Fruit fly (Drosophila melanogaster) whole organism, embryonic: ENCODE results near the gene SkpE.

Source experiments
- Asciz ChIP-seq: fragments of 200-800 bp; sonication (Bioruptor generic); optimal IDR thresholded peaks from 2 replicates; lab custom pipeline; 2017; ENCODE audit warnings: missing biosample characterization, mild to moderate bottlenecking, missing genetic modification characterization, missing genetic modification reagents
- Bgb ChIP-seq: fragments of 200-800 bp; sonication (Bioruptor generic); IDR thresholded peaks from 2 replicates; pipeline ENCODE4 v1.3.6; 2022; ENCODE audit warnings: missing biosample characterization, missing genetic modification characterization; ENCODE audit not compliant: partially characterized antibody
- CG1024 ChIP-seq: fragments of 200-800 bp; sonication (Bioruptor generic); IDR thresholded peaks from 2 replicates; pipeline ENCODE4 v1.3.6; 2022; ENCODE audit warnings: missing biosample characterization, missing genetic modification characterization
- CG10321 ChIP-seq: fragments of 200-800 bp; sonication (Bioruptor generic); IDR thresholded peaks from 2 replicates; pipeline ENCODE4 v1.3.6; 2022; ENCODE audit warnings: missing biosample characterization, missing genetic modification characterization
- CG10654 ChIP-seq: fragments of 200-800 bp; sonication (Bioruptor generic); optimal IDR thresholded peaks from 2 replicates; lab custom pipeline; 2016; ENCODE audit warnings: missing biosample characterization, missing genetic modification characterization
- CG10959 ChIP-seq: fragments of 200-800 bp; sonication (Bioruptor generic); IDR thresholded peaks from 2 replicates; pipeline ENCODE4 v1.3.6; 2022; ENCODE audit warnings: missing biosample characterization, missing genetic modification characterization
- CG11247 ChIP-seq: fragments of 200-800 bp; sonication (Bioruptor generic); IDR thresholded peaks from 2 replicates; pipeline ENCODE4 v1.3.6; 2022; ENCODE audit warnings: missing biosample characterization, missing genetic modification characterization
- CG13424 ChIP-seq: fragments of 200-800 bp; sonication (Bioruptor generic); optimal IDR thresholded peaks from 2 replicates; lab custom pipeline; 2019; ENCODE audit warnings: missing biosample characterization, mild to moderate bottlenecking, missing genetic modification characterization, moderate library complexity
- CG13894 ChIP-seq: fragments of 200-800 bp; sonication (Bioruptor generic); optimal IDR thresholded peaks from 3 replicates; lab custom pipeline; 2018; ENCODE audit warnings: missing biosample characterization, mild to moderate bottlenecking, missing genetic modification characterization, moderate library complexity
- CG14667 ChIP-seq: fragments of 200-800 bp; sonication (Bioruptor generic); IDR thresholded peaks from 2 replicates; pipeline ENCODE4 v1.3.6; 2022; ENCODE audit warnings: missing biosample characterization, missing genetic modification characterization
- CG14965 ChIP-seq: fragments of 200-800 bp; sonication (Bioruptor generic); optimal IDR thresholded peaks from 2 replicates; lab custom pipeline; 2016; ENCODE audit warnings: missing biosample characterization, missing genetic modification characterization, borderline replicate concordance
- CG1647 ChIP-seq: fragments of 200-800 bp; sonication (Bioruptor generic); optimal IDR thresholded peaks from 3 replicates; lab custom pipeline; 2016; ENCODE audit warnings: missing biosample characterization, missing genetic modification characterization
- CG17829 ChIP-seq: fragments of 200-800 bp; optimal IDR thresholded peaks from 2 replicates; lab custom pipeline; 2019; ENCODE audit warnings: missing biosample characterization, mild to moderate bottlenecking, missing genetic modification characterization, moderate library complexity
- CG18262 ChIP-seq: fragments of 200-800 bp; optimal IDR thresholded peaks from 3 replicates; lab custom pipeline; 2019; ENCODE audit warnings: missing biosample characterization, mild to moderate bottlenecking, missing genetic modification characterization, moderate library complexity
- CG30403 ChIP-seq: fragments of 200-800 bp; sonication (Bioruptor generic); optimal IDR thresholded peaks from 3 replicates; lab custom pipeline; 2016; ENCODE audit warnings: missing biosample characterization, missing genetic modification characterization
- CG33213 ChIP-seq: fragments of 200-800 bp; sonication (Bioruptor generic); optimal IDR thresholded peaks from 3 replicates; lab custom pipeline; 2016; ENCODE audit warnings: missing biosample characterization, missing genetic modification characterization
- CG3407 ChIP-seq: fragments of 200-800 bp; sonication (Bioruptor generic); optimal IDR thresholded peaks from 2 replicates; lab custom pipeline; 2018; ENCODE audit warnings: missing biosample characterization, mild to moderate bottlenecking, missing genetic modification characterization
- CG4282 ChIP-seq: fragments of 200-800 bp; sonication (Bioruptor generic); optimal IDR thresholded peaks from 2 replicates; lab custom pipeline; 2016; ENCODE audit warnings: missing biosample characterization, missing genetic modification characterization
- CG43689 ChIP-seq: fragments of 200-800 bp; sonication (Bioruptor generic); IDR thresholded peaks from 2 replicates; pipeline ENCODE4 v1.3.6; 2022; ENCODE audit warnings: missing biosample characterization, missing genetic modification characterization
- CG5180 ChIP-seq: fragments of 200-800 bp; sonication (Bioruptor generic); optimal IDR thresholded peaks from 3 replicates; lab custom pipeline; 2017; ENCODE audit warnings: missing biosample characterization, missing genetic modification characterization, mild to moderate bottlenecking, moderate library complexity, missing genetic modification reagents
- CG5245 ChIP-seq: fragments of 200-800 bp; sonication (Bioruptor generic); optimal IDR thresholded peaks from 3 replicates; lab custom pipeline; 2016; ENCODE audit warnings: missing biosample characterization, missing genetic modification characterization
- CG6175 ChIP-seq: fragments of 200-800 bp; sonication (Bioruptor generic); IDR thresholded peaks from 3 replicates; pipeline ENCODE4 v1.3.6; 2022; ENCODE audit warnings: missing biosample characterization, missing genetic modification characterization
- CG6813 ChIP-seq: fragments of 200-800 bp; sonication (Bioruptor generic); optimal IDR thresholded peaks from 2 replicates; lab custom pipeline; 2017; ENCODE audit warnings: missing biosample characterization, missing genetic modification characterization, mild to moderate bottlenecking, moderate library complexity, missing genetic modification reagents
- CHES-1-like ChIP-seq: fragments of 200-800 bp; sonication (Bioruptor generic); optimal IDR thresholded peaks from 2 replicates; lab custom pipeline; 2016; ENCODE audit warnings: missing biosample characterization, missing genetic modification characterization
- D19B ChIP-seq: fragments of 200-800 bp; sonication (Bioruptor generic); optimal IDR thresholded peaks from 2 replicates; lab custom pipeline; 2017; ENCODE audit warnings: missing biosample characterization, mild to moderate bottlenecking, missing genetic modification characterization
- Dip2 ChIP-seq: fragments of 200-800 bp; sonication (Bioruptor generic); IDR thresholded peaks from 2 replicates; pipeline ENCODE4 v1.3.6; 2022; ENCODE audit warnings: missing biosample characterization, missing genetic modification characterization
- Hr39 ChIP-seq: fragments of >200 bp; optimal IDR thresholded peaks from 2 replicates; lab custom pipeline; 2017
- Hr51 ChIP-seq, 2 experiments: fragments of 200-800 bp; sonication (Bioruptor generic); optimal IDR thresholded peaks; 2 replicates in 1 of 2; 3 replicates in 1 of 2; lab custom pipeline; 2016 to 2018; ENCODE audit warnings: missing biosample characterization in 2 of 2, missing genetic modification characterization in 2 of 2, mild to moderate bottlenecking in 1 of 2, moderate library complexity in 1 of 2
- Hsf ChIP-seq: fragments of 200-800 bp; sonication (Bioruptor generic); optimal IDR thresholded peaks from 3 replicates; lab custom pipeline; 2016; ENCODE audit warnings: missing biosample characterization, missing genetic modification characterization
- Lim3 ChIP-seq: fragments of 200-800 bp; sonication (Bioruptor generic); IDR thresholded peaks from 2 replicates; pipeline ENCODE4 v1.3.6; 2022; ENCODE audit warnings: missing biosample characterization, missing genetic modification characterization
- NfI ChIP-seq: fragments of 200-800 bp; sonication (Bioruptor generic); optimal IDR thresholded peaks from 3 replicates; lab custom pipeline; 2018; ENCODE audit warnings: missing biosample characterization, mild to moderate bottlenecking, missing genetic modification characterization, moderate library complexity
- Oli ChIP-seq: fragments of 200-800 bp; sonication (Bioruptor generic); optimal IDR thresholded peaks from 2 replicates; lab custom pipeline; 2018; ENCODE audit warnings: missing biosample characterization, mild to moderate bottlenecking, missing genetic modification characterization, moderate library complexity
- Sin3A ChIP-seq: fragments of >200 bp; optimal IDR thresholded peaks from 2 replicates; lab custom pipeline; 2018
- Sox102F ChIP-seq: fragments of 200-800 bp; sonication (Bioruptor generic); optimal IDR thresholded peaks from 2 replicates; lab custom pipeline; 2018; ENCODE audit warnings: missing biosample characterization, mild to moderate bottlenecking, missing genetic modification characterization, moderate library complexity
- az2 ChIP-seq: fragments of 200-800 bp; sonication (Bioruptor generic); optimal IDR thresholded peaks from 3 replicates; lab custom pipeline; 2016; ENCODE audit warnings: missing biosample characterization, missing genetic modification characterization
- chif ChIP-seq, 2 experiments: fragments of 200-800 bp; sonication (Bioruptor generic); optimal IDR thresholded peaks; 3 replicates each; lab custom pipeline; 2016; ENCODE audit warnings: missing biosample characterization in 2 of 2, missing genetic modification characterization in 2 of 2
- fd102C ChIP-seq: fragments of 200-800 bp; sonication (Bioruptor generic); optimal IDR thresholded peaks from 2 replicates; lab custom pipeline; 2018; ENCODE audit warnings: missing biosample characterization, mild to moderate bottlenecking, missing genetic modification characterization, moderate library complexity
- ftz-f1 ChIP-seq: fragments of 200-800 bp; sonication (Bioruptor generic); optimal IDR thresholded peaks from 2 replicates; lab custom pipeline; 2016; ENCODE audit warnings: missing biosample characterization, missing genetic modification characterization
- her ChIP-seq: fragments of 200-800 bp; sonication (Bioruptor generic); optimal IDR thresholded peaks from 2 replicates; lab custom pipeline; 2016; ENCODE audit warnings: missing biosample characterization, missing genetic modification characterization
- ken ChIP-seq: fragments of 200-800 bp; sonication (Bioruptor generic); IDR thresholded peaks from 3 replicates; pipeline ENCODE4 v1.3.6; 2022; ENCODE audit warnings: missing biosample characterization, missing genetic modification characterization
- klu ChIP-seq: fragments of 200-800 bp; sonication (Bioruptor generic); IDR thresholded peaks from 2 replicates; pipeline ENCODE4 v1.3.6; 2022; ENCODE audit warnings: missing biosample characterization, missing genetic modification characterization
- lab ChIP-seq: fragments of 200-800 bp; sonication (Bioruptor generic); optimal IDR thresholded peaks from 3 replicates; lab custom pipeline; 2017; ENCODE audit warnings: missing biosample characterization, missing genetic modification characterization, mild to moderate bottlenecking, moderate library complexity, missing genetic modification reagents
- nom ChIP-seq: fragments of 200-800 bp; sonication (Bioruptor generic); optimal IDR thresholded peaks from 2 replicates; lab custom pipeline; 2017; ENCODE audit warnings: missing biosample characterization, missing genetic modification characterization, mild to moderate bottlenecking, moderate library complexity, missing genetic modification reagents
- pros ChIP-seq: fragments of 200-800 bp; sonication (Bioruptor generic); optimal IDR thresholded peaks from 3 replicates; lab custom pipeline; 2019; ENCODE audit warnings: missing biosample characterization, mild to moderate bottlenecking, missing genetic modification characterization, moderate library complexity
- run ChIP-seq: fragments of 200-800 bp; sonication (Bioruptor generic); optimal IDR thresholded peaks from 3 replicates; lab custom pipeline; 2018; ENCODE audit warnings: missing biosample characterization, mild to moderate bottlenecking, missing genetic modification characterization
- so ChIP-seq: fragments of 200-800 bp; sonication (Bioruptor generic); IDR thresholded peaks from 3 replicates; pipeline ENCODE4 v1.3.6; 2022; ENCODE audit warnings: missing biosample characterization, missing genetic modification characterization
- trh ChIP-seq: fragments of 200-800 bp; sonication (Bioruptor generic); optimal IDR thresholded peaks from 2 replicates; lab custom pipeline; 2016; ENCODE audit warnings: missing biosample characterization, missing genetic modification characterization
- unc-4 ChIP-seq: fragments of 200-800 bp; sonication (Bioruptor generic); IDR thresholded peaks from 2 replicates; pipeline ENCODE4 v1.3.6; 2022; ENCODE audit warnings: missing biosample characterization, missing genetic modification characterization; ENCODE audit not compliant: partially characterized antibody
- zen2 ChIP-seq: fragments of 200-800 bp; sonication (Bioruptor generic); IDR thresholded peaks from 3 replicates; pipeline ENCODE4 v1.3.6; 2022; ENCODE audit warnings: missing biosample characterization, missing genetic modification characterization; ENCODE audit not compliant: partially characterized antibody
- zf30C ChIP-seq: fragments of 200-800 bp; sonication (Bioruptor generic); optimal IDR thresholded peaks from 3 replicates; lab custom pipeline; 2018; ENCODE audit warnings: missing biosample characterization, mild to moderate bottlenecking, missing genetic modification characterization

Gene SkpE

dm6 chrX:19846701-19847383 lies 23.0 kb upstream of the SkpE start (continued):
- peak; percentile 84 for TF ChIP-seq CG5180 (GFP tag; lab: Kevin White, UChicago)
- peak; percentile 94 for TF ChIP-seq CG14667 (GFP tag; lab: Robert Waterston, UW)
- peak; percentile 94 for TF ChIP-seq CG5245
- no peak for TF ChIP-seq zen2 (GFP tag; lab: Robert Waterston, UW)
- TF ChIP-seq Asciz (GFP tag; lab: Kevin White, UChicago) = peak; percentile 76
- peak; percentile 88 for TF ChIP-seq CG10959 (GFP tag; lab: Robert Waterston, UW)
- TF ChIP-seq CG10321 (GFP tag; lab: Robert Waterston, UW) = peak; percentile 40; the same call in 1 of the 2 replicates
- peak; percentile 88 for TF ChIP-seq klu (GFP tag; lab: Robert Waterston, UW)
- TF ChIP-seq ken = peak; percentile 96
- TF ChIP-seq CG6175 = peak; percentile 85
- peak; percentile 91 for TF ChIP-seq CG11247
- TF ChIP-seq CG1647 (GFP tag; lab: Kevin White, UChicago) = peak; percentile 92
- peak; percentile 91 for TF ChIP-seq CG18262 (tag; lab: Kevin White, UChicago)
- peak; percentile 91 for TF ChIP-seq CG10654 (GFP tag; lab: Kevin White, UChicago)
- peak; percentile 85 for TF ChIP-seq nom (GFP tag; lab: Kevin White, UChicago)
- TF ChIP-seq Oli (tag; lab: Kevin White, UChicago) = peak; percentile 95
- TF ChIP-seq lab = peak; percentile 96
- peak; percentile 56 for TF ChIP-seq ftz-f1 (GFP tag; lab: Kevin White, UChicago)
- no peak for TF ChIP-seq Sin3A (lab: Kevin White, UChicago)
- TF ChIP-seq CG17829 (tag; lab: Kevin White, UChicago) = peak; percentile 95
- TF ChIP-seq unc-4 = no peak
- TF ChIP-seq so = peak; percentile 92; the same call in 2 of the 3 replicates
- peak; percentile 96 for TF ChIP-seq Sox102F
- TF ChIP-seq chif (GFP tag; optimal IDR thresholded peaks at IDR 0.05; lab: Kevin White, UChicago) = peak; percentile 94 to 96
- TF ChIP-seq fd102C (GFP tag; lab: Kevin White, UChicago) = peak; percentile 56
- TF ChIP-seq CG3407 = peak; percentile 88
- TF ChIP-seq CG33213 (GFP tag; lab: Kevin White, UChicago) = peak; percentile 86
- TF ChIP-seq CG13424 (tag; lab: Kevin White, UChicago) = peak; percentile 95
- peak; percentile 92 to 95 for TF ChIP-seq Hr51 (GFP tag; optimal IDR thresholded peaks at IDR 0.05; lab: Kevin White, UChicago)
- peak; percentile 82 for TF ChIP-seq CG13894 (tag; lab: Kevin White, UChicago)
- peak; percentile 93 for TF ChIP-seq CG30403 (GFP tag; lab: Kevin White, UChicago)
- peak; percentile 83 for TF ChIP-seq CG4282 (GFP tag; lab: Kevin White, UChicago)
- peak; percentile 86 for TF ChIP-seq CG43689 (GFP tag; lab: Robert Waterston, UW)
- peak; percentile 78 for TF ChIP-seq pros (GFP tag; lab: Kevin White, UChicago)
- TF ChIP-seq CG6813 = peak; percentile 93
- peak; percentile 92 for TF ChIP-seq NfI (GFP tag; lab: Kevin White, UChicago)
- no peak for TF ChIP-seq Hr39 (lab: Kevin White, UChicago)
- peak; percentile 95 for TF ChIP-seq CHES-1-like (GFP tag; lab: Kevin White, UChicago)
- TF ChIP-seq her = peak; percentile 92
- TF ChIP-seq CG1024 (GFP tag; lab: Robert Waterston, UW) = peak; percentile 81
- TF ChIP-seq D19B (GFP tag; lab: Kevin White, UChicago) = peak; percentile 59
- TF ChIP-seq run (tag; lab: Kevin White, UChicago) = peak; percentile 84
- no peak for TF ChIP-seq Bgb (GFP tag; lab: Robert Waterston, UW)
- TF ChIP-seq Hsf (GFP tag; lab: Kevin White, UChicago) = peak; percentile 94
- TF ChIP-seq Dip2 = no peak
- TF ChIP-seq zf30C (GFP tag; lab: Kevin White, UChicago) = no peak
- peak; percentile 86 for TF ChIP-seq Lim3 (GFP tag; lab: Robert Waterston, UW)
- peak; percentile 87 for TF ChIP-seq trh (GFP tag; lab: Kevin White, UChicago)
- peak; percentile 66 for TF ChIP-seq CG14965
- TF ChIP-seq az2 (GFP tag; lab: Kevin White, UChicago) = peak; percentile 94
